Fruit fly (Drosophila melanogaster) whole organism, embryonic: Measurements from ENCODE around the gene Crtc.

Experiments
- Ada2b ChIP-seq: fragments of 200-800 bp; sonication (Bioruptor generic); IDR thresholded peaks from 2 replicates; pipeline ENCODE4 v1.3.6; 2022; ENCODE audit warnings: missing biosample characterization, missing genetic modification characterization
- Adf1 ChIP-seq: fragments of 200-800 bp; sonication (Bioruptor generic); IDR thresholded peaks from 2 replicates; pipeline ENCODE4 v1.3.6; 2022; ENCODE audit warnings: missing biosample characterization, missing genetic modification characterization
- BEAF-32 ChIP-seq: fragments of 200-800 bp; sonication (Bioruptor generic); optimal IDR thresholded peaks from 3 replicates; lab custom pipeline; 2017; ENCODE audit warnings: missing biosample characterization, missing genetic modification characterization, mild to moderate bottlenecking, moderate library complexity, missing genetic modification reagents
- Bdp1 ChIP-seq: fragments of 200-800 bp; sonication (Bioruptor generic); optimal IDR thresholded peaks from 3 replicates; lab custom pipeline; 2016; ENCODE audit warnings: missing biosample characterization, missing genetic modification characterization
- CG10654 ChIP-seq: fragments of 200-800 bp; sonication (Bioruptor generic); optimal IDR thresholded peaks from 2 replicates; lab custom pipeline; 2016; ENCODE audit warnings: missing biosample characterization, missing genetic modification characterization
- CG11247 ChIP-seq: fragments of 200-800 bp; sonication (Bioruptor generic); IDR thresholded peaks from 2 replicates; pipeline ENCODE4 v1.3.6; 2022; ENCODE audit warnings: missing biosample characterization, missing genetic modification characterization
- CG12155 ChIP-seq: fragments of 200-800 bp; sonication (Bioruptor generic); optimal IDR thresholded peaks from 3 replicates; lab custom pipeline; 2016; ENCODE audit warnings: missing biosample characterization, missing genetic modification characterization
- CG1233 ChIP-seq: fragments of 200-800 bp; sonication (Bioruptor generic); optimal IDR thresholded peaks from 4 replicates; lab custom pipeline; 2018; ENCODE audit warnings: missing biosample characterization, mild to moderate bottlenecking, missing genetic modification characterization
- CG13123 ChIP-seq: fragments of 200-800 bp; sonication (Bioruptor generic); optimal IDR thresholded peaks from 2 replicates; lab custom pipeline; 2016; ENCODE audit warnings: missing biosample characterization, missing genetic modification characterization
- CG14710 ChIP-seq: fragments of 200-800 bp; sonication (Bioruptor generic); optimal IDR thresholded peaks from 3 replicates; lab custom pipeline; 2019; ENCODE audit warnings: missing biosample characterization, mild to moderate bottlenecking, missing genetic modification characterization, moderate library complexity
- CG16813 ChIP-seq: fragments of 200-800 bp; sonication (Bioruptor generic); IDR thresholded peaks from 3 replicates; pipeline ENCODE4 v1.3.6; 2022; ENCODE audit warnings: missing biosample characterization, missing genetic modification characterization; ENCODE audit not compliant: partially characterized antibody
- CG16863 ChIP-seq: fragments of 200-800 bp; sonication (Bioruptor generic); optimal IDR thresholded peaks from 3 replicates; lab custom pipeline; 2016; ENCODE audit warnings: missing biosample characterization, missing genetic modification characterization
- CG18599 ChIP-seq: fragments of 200-800 bp; sonication (Bioruptor generic); optimal IDR thresholded peaks from 3 replicates; lab custom pipeline; 2017; ENCODE audit warnings: missing biosample characterization, missing genetic modification characterization, mild to moderate bottlenecking, moderate library complexity, missing genetic modification reagents
- CG2875 ChIP-seq: fragments of 200-800 bp; sonication (Bioruptor generic); optimal IDR thresholded peaks from 2 replicates; lab custom pipeline; 2017; ENCODE audit warnings: missing biosample characterization, mild to moderate bottlenecking, missing genetic modification characterization, missing genetic modification reagents
- CG31365 ChIP-seq: fragments of 200-800 bp; sonication (Bioruptor generic); optimal IDR thresholded peaks from 2 replicates; lab custom pipeline; 2018; ENCODE audit warnings: missing biosample characterization, mild to moderate bottlenecking, missing genetic modification characterization
- CG3281 ChIP-seq: fragments of 200-800 bp; sonication (Bioruptor generic); optimal IDR thresholded peaks from 3 replicates; lab custom pipeline; 2017; ENCODE audit warnings: missing biosample characterization, mild to moderate bottlenecking, missing genetic modification characterization
- CG34422 ChIP-seq: fragments of 200-800 bp; sonication (Bioruptor generic); IDR thresholded peaks from 3 replicates; pipeline ENCODE4 v1.3.6; 2022; ENCODE audit warnings: missing biosample characterization, missing genetic modification characterization
- CG4820 ChIP-seq: fragments of 200-800 bp; sonication (Bioruptor generic); optimal IDR thresholded peaks from 3 replicates; lab custom pipeline; 2016; ENCODE audit warnings: missing biosample characterization, missing genetic modification characterization
- CG5953 ChIP-seq: fragments of 200-800 bp; sonication (Bioruptor generic); IDR thresholded peaks from 2 replicates; pipeline ENCODE4 v1.3.6; 2022; ENCODE audit warnings: missing biosample characterization, missing genetic modification characterization
- CG6813 ChIP-seq: fragments of 200-800 bp; sonication (Bioruptor generic); optimal IDR thresholded peaks from 2 replicates; lab custom pipeline; 2017; ENCODE audit warnings: missing biosample characterization, missing genetic modification characterization, mild to moderate bottlenecking, moderate library complexity, missing genetic modification reagents
- CG7357 ChIP-seq: fragments of 200-800 bp; sonication (Bioruptor generic); IDR thresholded peaks from 3 replicates; pipeline ENCODE4 v1.3.6; 2022; ENCODE audit warnings: missing biosample characterization, missing genetic modification characterization
- CG7839 ChIP-seq: fragments of 200-800 bp; sonication (Bioruptor generic); optimal IDR thresholded peaks from 3 replicates; lab custom pipeline; 2018; ENCODE audit warnings: missing biosample characterization, mild to moderate bottlenecking, missing genetic modification characterization, moderate library complexity
- CG9727 ChIP-seq: fragments of 200-800 bp; sonication (Bioruptor generic); optimal IDR thresholded peaks from 3 replicates; lab custom pipeline; 2017; ENCODE audit warnings: missing biosample characterization, mild to moderate bottlenecking, missing genetic modification characterization
- Ets65A ChIP-seq: fragments of 200-800 bp; sonication (Bioruptor generic); peaks from one replicate; lab custom pipeline; 2016; ENCODE audit warnings: missing biosample characterization, missing genetic modification characterization
- HHEX ChIP-seq: fragments of 200-800 bp; sonication (Bioruptor generic); optimal IDR thresholded peaks from 3 replicates; lab custom pipeline; 2017; ENCODE audit warnings: missing biosample characterization, mild to moderate bottlenecking, missing genetic modification characterization, missing genetic modification reagents
- HLH54F ChIP-seq: fragments of 200-800 bp; sonication (Bioruptor generic); optimal IDR thresholded peaks from 3 replicates; lab custom pipeline; 2016; ENCODE audit warnings: missing biosample characterization, missing genetic modification characterization
- Hr78 ChIP-seq, 2 experiments: fragments of 200-800 bp in 1 of 2; fragments of >200 bp in 1 of 2; sonication (Bioruptor generic) in 1 of 2; optimal IDR thresholded peaks; 2 replicates each; lab custom pipeline; 2017 to 2019; ENCODE audit warnings: missing biosample characterization in 2 of 2, missing genetic modification characterization in 2 of 2, mild to moderate bottlenecking in 1 of 2, moderate library complexity in 1 of 2
- Jarid2 ChIP-seq: fragments of 200-800 bp; sonication (Bioruptor generic); optimal IDR thresholded peaks from 3 replicates; lab custom pipeline; 2017; ENCODE audit warnings: mild to moderate bottlenecking, missing biosample characterization, missing genetic modification reagents, missing genetic modification characterization
- MESR4 ChIP-seq: fragments of 200-800 bp; sonication (Bioruptor generic); optimal IDR thresholded peaks from 2 replicates; lab custom pipeline; 2018; ENCODE audit warnings: missing biosample characterization, mild to moderate bottlenecking, missing genetic modification characterization, moderate library complexity
- Med ChIP-seq: fragments of 200-800 bp; sonication (Bioruptor generic); peaks from one replicate; lab custom pipeline; 2016; ENCODE audit warnings: missing biosample characterization, missing genetic modification characterization, mild to moderate bottlenecking, inconsistent platforms, moderate library complexity
- Meics ChIP-seq: fragments of 200-800 bp; sonication (Bioruptor generic); optimal IDR thresholded peaks from 2 replicates; lab custom pipeline; 2017; ENCODE audit warnings: missing biosample characterization, mild to moderate bottlenecking, missing genetic modification characterization
- Mes4 ChIP-seq: fragments of 200-800 bp; sonication (Bioruptor generic); optimal IDR thresholded peaks from 2 replicates; lab custom pipeline; 2016; ENCODE audit warnings: missing biosample characterization, missing genetic modification characterization
- Rfx ChIP-seq: fragments of 200-800 bp; sonication (Bioruptor generic); IDR thresholded peaks from 2 replicates; pipeline ENCODE4 v1.3.6; 2022; ENCODE audit warnings: missing biosample characterization, missing genetic modification characterization
- Scr ChIP-seq: fragments of 200-800 bp; sonication (Bioruptor generic); IDR thresholded peaks from 2 replicates; pipeline ENCODE4 v1.3.6; 2022; ENCODE audit warnings: missing biosample characterization, missing genetic modification characterization; ENCODE audit not compliant: partially characterized antibody
- Xrp1 ChIP-seq: fragments of 200-800 bp; sonication (Bioruptor generic); IDR thresholded peaks from 2 replicates; pipeline ENCODE4 v1.3.6; 2022; ENCODE audit warnings: missing biosample characterization, missing genetic modification characterization
- ara ChIP-seq: fragments of 200-800 bp; sonication (Bioruptor generic); IDR thresholded peaks from 2 replicates; pipeline ENCODE4 v1.3.6; 2022; ENCODE audit warnings: missing biosample characterization, missing genetic modification characterization
- bab2 ChIP-seq: fragments of 200-800 bp; sonication (Bioruptor generic); optimal IDR thresholded peaks from 2 replicates; lab custom pipeline; 2016; ENCODE audit warnings: missing biosample characterization, missing genetic modification characterization
- crol ChIP-seq: fragments of 200-800 bp; sonication (Bioruptor generic); IDR thresholded peaks from 2 replicates; pipeline ENCODE4 v1.3.6; 2022; ENCODE audit warnings: missing biosample characterization, missing genetic modification characterization
- crp ChIP-seq, 2 experiments: fragments of 200-800 bp; sonication (Bioruptor generic); optimal IDR thresholded peaks; 2 replicates in 1 of 2; 3 replicates in 1 of 2; lab custom pipeline; 2017; ENCODE audit warnings: missing biosample characterization in 2 of 2, missing genetic modification characterization in 2 of 2, mild to moderate bottlenecking in 1 of 2, moderate library complexity in 1 of 2
- en ChIP-seq: fragments of 200-800 bp; sonication (Bioruptor generic); optimal IDR thresholded peaks from 2 replicates; lab custom pipeline; 2016; ENCODE audit warnings: missing biosample characterization, missing genetic modification characterization
- ftz-f1 ChIP-seq: fragments of 200-800 bp; sonication (Bioruptor generic); optimal IDR thresholded peaks from 2 replicates; lab custom pipeline; 2016; ENCODE audit warnings: missing biosample characterization, missing genetic modification characterization
- onecut ChIP-seq: fragments of 200-800 bp; sonication (Bioruptor generic); IDR thresholded peaks from 2 replicates; pipeline ENCODE4 v1.3.6; 2022; ENCODE audit warnings: missing biosample characterization, missing genetic modification characterization
- psq ChIP-seq: fragments of 200-800 bp; sonication (Bioruptor generic); optimal IDR thresholded peaks from 2 replicates; lab custom pipeline; 2017; ENCODE audit warnings: missing biosample characterization, missing genetic modification characterization
- pzg ChIP-seq: fragments of 200-800 bp; sonication (Bioruptor generic); optimal IDR thresholded peaks from 3 replicates; lab custom pipeline; 2018; ENCODE audit warnings: missing biosample characterization, mild to moderate bottlenecking, missing genetic modification characterization, moderate library complexity
- sd ChIP-seq: fragments of 200-800 bp; sonication (Bioruptor generic); optimal IDR thresholded peaks from 3 replicates; lab custom pipeline; 2018; ENCODE audit warnings: missing biosample characterization, mild to moderate bottlenecking, missing genetic modification characterization, moderate library complexity
- sens ChIP-seq: fragments of 200-800 bp; sonication (Bioruptor generic); peaks from one replicate; lab custom pipeline; 2016; ENCODE audit warnings: missing biosample characterization, missing genetic modification characterization
- so ChIP-seq: fragments of 200-800 bp; sonication (Bioruptor generic); IDR thresholded peaks from 3 replicates; pipeline ENCODE4 v1.3.6; 2022; ENCODE audit warnings: missing biosample characterization, missing genetic modification characterization
- tna ChIP-seq: fragments of 200-800 bp; sonication (Bioruptor generic); IDR thresholded peaks from 2 replicates; pipeline ENCODE4 v1.3.6; 2022; ENCODE audit warnings: missing biosample characterization, missing genetic modification characterization; ENCODE audit not compliant: partially characterized antibody

Gene Crtc

dm6 chr3L:17622081-17622850 is 46.8 kb downstream of the Crtc start (continued):
- TF ChIP-seq Bdp1 (GFP tag; lab: Kevin White, UChicago) (no peak), CG11247 (GFP tag; lab: Robert Waterston, UW) (no peak), Jarid2 (no peak), CG4820 (GFP tag; lab: Kevin White, UChicago) (no peak), HHEX (no peak), CG12155 (no peak), Scr (GFP tag; lab: Robert Waterston, UW) (no peak), MESR4 (peak; percentile 2), ftz-f1 (peak; percentile 41), CG6813 (no peak), onecut (peak; percentile 39; the same call in 1 of the 2 replicates), CG10654 (GFP tag; lab: Kevin White, UChicago) (no peak), CG3281 (GFP tag; lab: Kevin White, UChicago) (peak; percentile 6), CG1233 (no peak), CG7357 (GFP tag; lab: Robert Waterston, UW) (0 out of 3 replicates have a peak, but pooled peaks have one; percentile 24), sd (no peak), bab2 (GFP tag; lab: Kevin White, UChicago) (no peak), CG2875 (GFP tag; lab: Kevin White, UChicago) (no peak), HLH54F (no peak), Mes4 (GFP tag; lab: Kevin White, UChicago) (no peak), CG31365 (tag; lab: Kevin White, UChicago) (no peak), Xrp1 (GFP tag; lab: Robert Waterston, UW) (no peak), Meics (GFP tag; lab: Kevin White, UChicago) (peak; percentile 6), Hr78 (GFP tag; optimal IDR thresholded peaks at IDR 0.05; lab: Kevin White, UChicago) (no peak), CG16863 (GFP tag; lab: Kevin White, UChicago) (no peak), crol (GFP tag; lab: Robert Waterston, UW) (no peak), crp (GFP tag; optimal IDR thresholded peaks at IDR 0.05; lab: Kevin White, UChicago) (no peak), Rfx (GFP tag; lab: Robert Waterston, UW) (no peak), CG16813 (GFP tag; lab: Robert Waterston, UW) (no peak), en (GFP tag; lab: Kevin White, UChicago) (no peak), sens (GFP tag; lab: Kevin White, UChicago) (peak; percentile 74), Ets65A (GFP tag; lab: Kevin White, UChicago) (peak; percentile 51), CG14710 (no peak), so (peak; percentile 30; the same call in 1 of the 3 replicates), BEAF-32 (GFP tag; lab: Kevin White, UChicago) (no peak), Med (peak; percentile 5), CG18599 (peak; percentile 28), ara (GFP tag; lab: Robert Waterston, UW) (peak; percentile 15; the same call in 1 of the 2 replicates), CG34422 (GFP tag; lab: Robert Waterston, UW) (no peak), pzg (no peak), CG5953 (GFP tag; lab: Robert Waterston, UW) (no peak), Ada2b (no peak), psq (GFP tag; lab: Kevin White, UChicago) (no peak), CG13123 (GFP tag; lab: Kevin White, UChicago) (no peak), Adf1 (GFP tag; lab: Robert Waterston, UW) (no peak), CG7839 (tag; lab: Kevin White, UChicago) (no peak), tna (GFP tag; lab: Robert Waterston, UW) (0 out of 2 replicates have a peak, but pooled peaks have one; percentile 23), CG9727 (GFP tag; lab: Kevin White, UChicago) (no peak)
